Worm (Caenorhabditis elegans) whole organism, L1 larva: Measurements from ENCODE around the gene frpr-16.

Experiments
- C04F5.9 ChIP-seq: sonication (generic microtip); optimal IDR thresholded peaks from 2 replicates; lab custom pipeline; 2016; ENCODE audit warnings: missing genetic modification characterization, missing compliant biosample characterization
- C16A3.4 ChIP-seq: fragments of 150-350 bp; optimal IDR thresholded peaks from 2 replicates; lab custom pipeline; 2014; ENCODE audit warnings: missing biosample characterization, missing genetic modification characterization
- C34B4.2 ChIP-seq: sonication (generic microtip); optimal IDR thresholded peaks from 2 replicates; lab custom pipeline; 2017; ENCODE audit warnings: mild to moderate bottlenecking, missing genetic modification characterization, missing compliant biosample characterization
- F16B12.6 ChIP-seq: fragments of 150-350 bp; optimal IDR thresholded peaks from 2 replicates; lab custom pipeline; 2014; ENCODE audit warnings: missing biosample characterization, missing genetic modification characterization
- Y116A8C.19 ChIP-seq: sonication (generic microtip); optimal IDR thresholded peaks from 2 replicates; lab custom pipeline; 2016; ENCODE audit warnings: missing compliant biosample characterization, missing genetic modification characterization, borderline replicate concordance
- aha-1 ChIP-seq: fragments of 150-350 bp; optimal IDR thresholded peaks from 2 replicates; lab custom pipeline; 2014; ENCODE audit warnings: missing biosample characterization, missing genetic modification characterization
- alr-1 ChIP-seq: fragments of 200-800 bp; sonication (Bioruptor generic); optimal IDR thresholded peaks from 2 replicates; lab custom pipeline; 2018; ENCODE audit warnings: borderline replicate concordance, mild to moderate bottlenecking, missing genetic modification characterization, missing compliant biosample characterization
- aly-2 ChIP-seq: fragments of 150-350 bp; optimal IDR thresholded peaks from 2 replicates; lab custom pipeline; 2014; ENCODE audit warnings: missing biosample characterization, missing genetic modification characterization
- ama-1 ChIP-seq: fragments of 150-350 bp; optimal IDR thresholded peaks from 2 replicates; lab custom pipeline; 2014
- blmp-1 ChIP-seq: fragments of 150-350 bp; optimal IDR thresholded peaks from 2 replicates; lab custom pipeline; 2014; ENCODE audit warnings: missing biosample characterization, missing genetic modification characterization
- ceh-8 ChIP-seq: fragments of 200-800 bp; sonication (Bioruptor generic); optimal IDR thresholded peaks from 2 replicates; lab custom pipeline; 2018; ENCODE audit warnings: mild to moderate bottlenecking, missing genetic modification characterization, moderate library complexity, missing compliant biosample characterization
- ceh-82 ChIP-seq, 3 experiments: fragments of 150-350 bp in 1 of 3; sonication (generic microtip) in 2 of 3; optimal IDR thresholded peaks; 2 replicates each; lab custom pipeline; 2014 to 2017; ENCODE audit warnings: missing biosample characterization in 3 of 3, missing genetic modification characterization in 3 of 3
- ceh-88 ChIP-seq: fragments of 200-800 bp; sonication (Bioruptor generic); IDR thresholded peaks from 2 replicates; pipeline ENCODE4 v1.3.6; 2022; ENCODE audit warnings: missing genetic modification characterization, missing compliant biosample characterization
- ceh-90 ChIP-seq: sonication (generic microtip); optimal IDR thresholded peaks from 2 replicates; lab custom pipeline; 2016; ENCODE audit warnings: missing genetic modification characterization, missing compliant biosample characterization
- ces-1 ChIP-seq: fragments of 150-350 bp; optimal IDR thresholded peaks from 2 replicates; lab custom pipeline; 2014; ENCODE audit warnings: missing biosample characterization, missing genetic modification reagents, missing genetic modification characterization
- dsc-1 ChIP-seq: sonication (generic microtip); optimal IDR thresholded peaks from 2 replicates; lab custom pipeline; 2016; ENCODE audit warnings: mild to moderate bottlenecking, missing genetic modification characterization, missing compliant biosample characterization
- efl-1 ChIP-seq, 4 experiments: fragments of 150-350 bp; optimal IDR thresholded peaks in 3 of 4; peaks in 1 of 4; 1 replicate in 1 of 4; 2 replicates in 3 of 4; lab custom pipeline; 2014; ENCODE audit warnings: missing biosample characterization in 2 of 4, missing genetic modification characterization in 2 of 4, missing genetic modification reagents in 2 of 4
- efl-3 ChIP-seq: fragments of 200-800 bp; sonication (Bioruptor generic); optimal IDR thresholded peaks from 2 replicates; lab custom pipeline; 2018; ENCODE audit warnings: mild to moderate bottlenecking, missing genetic modification characterization, missing compliant biosample characterization
- egl-27 ChIP-seq, 2 experiments: fragments of 150-350 bp in 1 of 2; sonication (generic microtip); optimal IDR thresholded peaks; 3 replicates each; lab custom pipeline; 2017 to 2018; ENCODE audit warnings: missing biosample characterization in 2 of 2, missing genetic modification characterization in 2 of 2, missing genetic modification reagents in 2 of 2
- elt-3 ChIP-seq, 6 experiments: fragments of 150-350 bp in 1 of 6; sonication (generic microtip); optimal IDR thresholded peaks; 2 replicates each; lab custom pipeline; 2017 to 2018; ENCODE audit warnings: missing biosample characterization in 6 of 6, missing genetic modification characterization in 6 of 6, inconsistent platforms in 1 of 6
- ets-5 ChIP-seq: fragments of 200-800 bp; sonication (Bioruptor generic); IDR thresholded peaks from 2 replicates; pipeline ENCODE4 v1.3.6; 2022; ENCODE audit warnings: missing genetic modification characterization, missing compliant biosample characterization
- fkh-4 ChIP-seq: sonication (generic microtip); optimal IDR thresholded peaks from 2 replicates; lab custom pipeline; 2016; ENCODE audit warnings: missing compliant biosample characterization, missing genetic modification characterization, borderline replicate concordance
- hlh-17 ChIP-seq: fragments of 200-800 bp; sonication (Bioruptor generic); optimal IDR thresholded peaks from 2 replicates; lab custom pipeline; 2018; ENCODE audit warnings: missing genetic modification characterization, mild to moderate bottlenecking, missing compliant biosample characterization, moderate library complexity, borderline replicate concordance
- isw-1 ChIP-seq: fragments of 200-800 bp; sonication (Bioruptor generic); IDR thresholded peaks from 2 replicates; pipeline ENCODE4 v1.3.6; 2022; ENCODE audit warnings: missing genetic modification characterization, missing compliant biosample characterization
- jun-1 ChIP-seq: fragments of 150-350 bp; optimal IDR thresholded peaks from 2 replicates; lab custom pipeline; 2014; ENCODE audit warnings: missing biosample characterization, missing genetic modification reagents, missing genetic modification characterization
- lin-13 ChIP-seq: fragments of 150-350 bp; optimal IDR thresholded peaks from 2 replicates; lab custom pipeline; 2014; ENCODE audit warnings: missing biosample characterization, missing genetic modification reagents, missing genetic modification characterization
- lin-14 ChIP-seq: fragments of 200-800 bp; sonication (Bioruptor generic); optimal IDR thresholded peaks from 2 replicates; lab custom pipeline; 2018; ENCODE audit warnings: mild to moderate bottlenecking, missing genetic modification characterization, moderate library complexity, missing compliant biosample characterization
- lir-3 ChIP-seq: sonication (generic microtip); optimal IDR thresholded peaks from 2 replicates; lab custom pipeline; 2016; ENCODE audit warnings: mild to moderate bottlenecking, missing genetic modification characterization, moderate library complexity, missing compliant biosample characterization; ENCODE audit not compliant: poor library complexity
- lsy-2 ChIP-seq, 2 experiments: fragments of 150-350 bp; optimal IDR thresholded peaks; 2 replicates each; lab custom pipeline; 2014; ENCODE audit warnings: missing biosample characterization in 2 of 2, missing genetic modification characterization in 2 of 2
- mab-9 ChIP-seq: fragments of 200-800 bp; sonication (Bioruptor generic); IDR thresholded peaks from 2 replicates; pipeline ENCODE4 v1.3.6; 2022; ENCODE audit warnings: missing genetic modification reagents, missing genetic modification characterization, missing compliant biosample characterization
- mef-2 ChIP-seq: fragments of 150-350 bp; optimal IDR thresholded peaks from 2 replicates; lab custom pipeline; 2014; ENCODE audit warnings: missing biosample characterization, missing genetic modification characterization
- mep-1 ChIP-seq: fragments of 150-350 bp; optimal IDR thresholded peaks from 2 replicates; lab custom pipeline; 2014; ENCODE audit warnings: missing biosample characterization, missing genetic modification characterization
- nhr-12 ChIP-seq: sonication (generic microtip); optimal IDR thresholded peaks from 2 replicates; lab custom pipeline; 2017; ENCODE audit warnings: missing biosample characterization, missing genetic modification characterization
- nhr-237 ChIP-seq: fragments of 150-350 bp; optimal IDR thresholded peaks from 2 replicates; lab custom pipeline; 2014; ENCODE audit warnings: missing biosample characterization, missing genetic modification characterization
- nhr-28 ChIP-seq: fragments of 150-350 bp; optimal IDR thresholded peaks from 2 replicates; lab custom pipeline; 2014; ENCODE audit warnings: missing biosample characterization, missing genetic modification characterization
- nhr-47 ChIP-seq: sonication (generic microtip); optimal IDR thresholded peaks from 2 replicates; lab custom pipeline; 2016; ENCODE audit warnings: mild to moderate bottlenecking, missing genetic modification characterization, moderate library complexity, missing compliant biosample characterization
- nhr-84 ChIP-seq: sonication (generic microtip); optimal IDR thresholded peaks from 2 replicates; lab custom pipeline; 2017; ENCODE audit warnings: missing biosample characterization, missing genetic modification characterization
- nhr-85 ChIP-seq: sonication (generic microtip); peaks from one replicate; lab custom pipeline; 2016; ENCODE audit warnings: missing genetic modification characterization, inconsistent platforms, missing compliant biosample characterization
- nhr-90 ChIP-seq: sonication (generic microtip); optimal IDR thresholded peaks from 2 replicates; lab custom pipeline; 2016; ENCODE audit warnings: mild to moderate bottlenecking, missing genetic modification characterization, missing compliant biosample characterization; ENCODE audit not compliant: poor library complexity
- pag-3 ChIP-seq: sonication (generic microtip); optimal IDR thresholded peaks from 2 replicates; lab custom pipeline; 2017; ENCODE audit warnings: missing genetic modification characterization, mild to moderate bottlenecking, missing compliant biosample characterization, antibody characterized with exemption, borderline replicate concordance; ENCODE audit not compliant: insufficient read depth
- pax-3 ChIP-seq: fragments of 200-800 bp; sonication (Bioruptor generic); optimal IDR thresholded peaks from 2 replicates; lab custom pipeline; 2018; ENCODE audit warnings: mild to moderate bottlenecking, missing genetic modification characterization, moderate library complexity, missing compliant biosample characterization
- rnt-1 ChIP-seq: sonication (generic microtip); optimal IDR thresholded peaks from 2 replicates; lab custom pipeline; 2016; ENCODE audit warnings: mild to moderate bottlenecking, missing genetic modification characterization, moderate library complexity, missing compliant biosample characterization
- snu-23 ChIP-seq: sonication (generic microtip); optimal IDR thresholded peaks from 2 replicates; lab custom pipeline; 2016; ENCODE audit warnings: missing genetic modification characterization, missing compliant biosample characterization
- sptf-1 ChIP-seq: fragments of 150-350 bp; optimal IDR thresholded peaks from 2 replicates; lab custom pipeline; 2014; ENCODE audit warnings: missing biosample characterization, missing genetic modification characterization
- sup-37 ChIP-seq: fragments of 200-800 bp; sonication (Bioruptor generic); optimal IDR thresholded peaks from 2 replicates; lab custom pipeline; 2018; ENCODE audit warnings: mild to moderate bottlenecking, missing genetic modification characterization, missing compliant biosample characterization
- swsn-7 ChIP-seq: sonication (generic microtip); optimal IDR thresholded peaks from 2 replicates; lab custom pipeline; 2016; ENCODE audit warnings: missing genetic modification characterization, missing compliant biosample characterization
- unc-130 ChIP-seq: fragments of 150-350 bp; optimal IDR thresholded peaks from 2 replicates; lab custom pipeline; 2017; ENCODE audit warnings: missing biosample characterization, missing genetic modification characterization, inconsistent platforms
- unc-98 ChIP-seq: fragments of 200-800 bp; sonication (Bioruptor generic); IDR thresholded peaks from 2 replicates; pipeline ENCODE4 v1.3.6; 2022; ENCODE audit warnings: missing genetic modification characterization, missing compliant biosample characterization
- zag-1 ChIP-seq: fragments of 150-350 bp; optimal IDR thresholded peaks from 2 replicates; lab custom pipeline; 2014; ENCODE audit warnings: missing biosample characterization, missing genetic modification characterization
- zip-4 ChIP-seq: fragments of 200-800 bp; sonication (Bioruptor generic); optimal IDR thresholded peaks from 2 replicates; lab custom pipeline; 2018; ENCODE audit warnings: mild to moderate bottlenecking, missing genetic modification characterization, moderate library complexity, missing compliant biosample characterization
- ztf-11 ChIP-seq, 2 experiments: sonication (generic microtip); optimal IDR thresholded peaks; 2 replicates each; lab custom pipeline; 2016 to 2017; ENCODE audit warnings: missing genetic modification characterization in 2 of 2, missing biosample characterization in 1 of 2, missing compliant biosample characterization in 1 of 2
- ztf-4 ChIP-seq: fragments of 150-350 bp; optimal IDR thresholded peaks from 2 replicates; lab custom pipeline; 2014; ENCODE audit warnings: missing biosample characterization, missing genetic modification characterization

Gene frpr-16

ce11 chrII:6061495-6061894, 30.5 kb upstream of the frpr-16 start:
- peak; percentile 86 for TF ChIP-seq mep-1 (tag; lab: Kevin White, UChicago)
- TF ChIP-seq swsn-7 (tag; lab: Kevin White, UChicago), result peak; percentile 92
- TF ChIP-seq ceh-88, result peak; percentile 82
- peak; percentile 98 to 99 for TF ChIP-seq efl-1 (optimal IDR thresholded peaks at IDR 0.05; lab: Kevin White, UChicago)
- peak; percentile 97 to 100 for TF ChIP-seq efl-1 (GFP tag; optimal IDR thresholded peaks at IDR 0.05 in 1 of 2; lab: Kevin White, UChicago)
- TF ChIP-seq mab-9 (GFP tag; lab: Robert Waterston, UW), result peak; percentile 67; the same call in 1 of the 2 replicates
- TF ChIP-seq Y116A8C.19 (tag; lab: Kevin White, UChicago), result peak; percentile 95
- TF ChIP-seq nhr-28 (tag; lab: Kevin White, UChicago), result no peak
- TF ChIP-seq egl-27 (tag; optimal IDR thresholded peaks at IDR 0.05; lab: Kevin White, UChicago), result no peak
- TF ChIP-seq nhr-85 (tag; lab: Kevin White, UChicago), result peak; percentile 95
- TF ChIP-seq lin-14 (GFP tag; lab: Kevin White, UChicago), result peak; percentile 82
- TF ChIP-seq F16B12.6 (tag; lab: Kevin White, UChicago), result peak; percentile 43
- peak; percentile 53 for TF ChIP-seq hlh-17
- TF ChIP-seq ceh-8, result peak; percentile 84
- peak; percentile 98 for TF ChIP-seq lir-3
- no peak for TF ChIP-seq sup-37 (GFP tag; lab: Kevin White, UChicago)
- peak; percentile 87 for TF ChIP-seq unc-130 (tag; lab: Kevin White, UChicago)
- peak; percentile 94 for TF ChIP-seq nhr-47 (tag; lab: Kevin White, UChicago)
- TF ChIP-seq ztf-4 (tag; lab: Kevin White, UChicago), result peak; percentile 76
- peak in 1 of 2 experiments; percentile 98 for TF ChIP-seq ztf-11 (tag; optimal IDR thresholded peaks at IDR 0.05; lab: Kevin White, UChicago)
- peak; percentile 97 for TF ChIP-seq dsc-1 (tag; lab: Kevin White, UChicago)
- TF ChIP-seq sptf-1, result no peak
- TF ChIP-seq pag-3 (tag; lab: Kevin White, UChicago), result no peak
- TF ChIP-seq nhr-12, result no peak
- TF ChIP-seq alr-1 (tag; lab: Kevin White, UChicago), result no peak
- TF ChIP-seq ets-5 (GFP tag; lab: Robert Waterston, UW), result no peak
- peak; percentile 56 for TF ChIP-seq blmp-1
- TF ChIP-seq nhr-84 (tag; lab: Kevin White, UChicago), result no peak
- peak; percentile 74 for TF ChIP-seq unc-98
- TF ChIP-seq lsy-2 (tag; optimal IDR thresholded peaks at IDR 0.05; lab: Kevin White, UChicago), result peak; percentile 84 to 91
- peak; percentile 61 to 76 (median 71) for TF ChIP-seq ceh-82 (tag; optimal IDR thresholded peaks at IDR 0.05; lab: Kevin White, UChicago)
- TF ChIP-seq aha-1 (tag; lab: Kevin White, UChicago), result no peak
- TF ChIP-seq elt-3 (tag; optimal IDR thresholded peaks at IDR 0.05; lab: Kevin White, UChicago), result peak in 2 of 6 experiments; percentile 75 to 80
- TF ChIP-seq jun-1 (tag; lab: Kevin White, UChicago), result peak; percentile 58
- peak; percentile 73 for TF ChIP-seq efl-3
- no peak for TF ChIP-seq ama-1 (lab: Kevin White, UChicago)
- TF ChIP-seq lin-13, result peak; percentile 68
- TF ChIP-seq C04F5.9 (tag; lab: Kevin White, UChicago), result peak; percentile 94
- TF ChIP-seq fkh-4 (tag; lab: Kevin White, UChicago), result peak; percentile 97
- no peak for TF ChIP-seq mef-2
- TF ChIP-seq zip-4, result peak; percentile 57
- TF ChIP-seq ceh-90 (tag; lab: Kevin White, UChicago), result peak; percentile 97
- TF ChIP-seq zag-1 (tag; lab: Kevin White, UChicago), result no peak
- TF ChIP-seq nhr-90 (tag; lab: Kevin White, UChicago), result peak; percentile 97
- peak; percentile 99 for TF ChIP-seq rnt-1
- peak; percentile 93 for TF ChIP-seq snu-23
- no peak for TF ChIP-seq ces-1 (GFP tag; lab: Kevin White, UChicago)
- TF ChIP-seq aly-2, result peak; percentile 59
- peak; percentile 74 for TF ChIP-seq isw-1 (GFP tag; lab: Robert Waterston, UW)
- peak; percentile 93 for TF ChIP-seq pax-3 (tag; lab: Kevin White, UChicago)
- peak; percentile 13 for TF ChIP-seq C34B4.2 (tag; lab: Kevin White, UChicago)
- peak; percentile 58 for TF ChIP-seq C16A3.4 (tag; lab: Kevin White, UChicago)
- no peak for TF ChIP-seq nhr-237 (tag; lab: Kevin White, UChicago)
